Worm (Caenorhabditis elegans) whole organism, late embryonic: ENCODE data around the gene srw-73.
A peak's percentile ranks its signal among the peaks of the same experiment; 100 is the strongest.

Source experiments
- K09A11.1 ChIP-seq: sonication (generic microtip); optimal IDR thresholded peaks from 2 replicates; lab custom pipeline; 2017; ENCODE audit warnings: antibody characterized with exemption, mild to moderate bottlenecking, missing genetic modification characterization, missing compliant biosample characterization; ENCODE audit not compliant: insufficient read depth
- Y22D7AL.16 ChIP-seq: sonication (generic microtip); optimal IDR thresholded peaks from 2 replicates; lab custom pipeline; 2016; ENCODE audit warnings: missing genetic modification characterization, missing compliant biosample characterization
- ama-1 ChIP-seq: fragments of 150-350 bp; optimal IDR thresholded peaks from 2 replicates; lab custom pipeline; 2014
- ceh-2 ChIP-seq: sonication (generic microtip); optimal IDR thresholded peaks from 2 replicates; lab custom pipeline; 2016; ENCODE audit warnings: missing genotype, missing genetic modification characterization, missing compliant biosample characterization
- ceh-22 ChIP-seq: sonication (generic microtip); optimal IDR thresholded peaks from 2 replicates; lab custom pipeline; 2017; ENCODE audit warnings: missing biosample characterization, missing genetic modification characterization
- ceh-24 ChIP-seq: sonication (generic microtip); optimal IDR thresholded peaks from 2 replicates; lab custom pipeline; 2016; ENCODE audit warnings: mild to moderate bottlenecking, missing genetic modification characterization, missing compliant biosample characterization
- ceh-30 ChIP-seq: fragments of 150-350 bp; optimal IDR thresholded peaks from 2 replicates; lab custom pipeline; 2014; ENCODE audit warnings: missing biosample characterization, missing genetic modification characterization
- ceh-31 ChIP-seq: sonication (generic microtip); optimal IDR thresholded peaks from 2 replicates; lab custom pipeline; 2016; ENCODE audit warnings: missing genetic modification characterization, missing compliant biosample characterization
- ceh-34 ChIP-seq: sonication (generic microtip); optimal IDR thresholded peaks from 2 replicates; lab custom pipeline; 2016; ENCODE audit warnings: mild to moderate bottlenecking, missing genetic modification characterization, missing compliant biosample characterization
- ceh-45 ChIP-seq: fragments of 200-800 bp; sonication (Bioruptor generic); IDR thresholded peaks from 2 replicates; pipeline ENCODE4 v1.3.6; 2022; ENCODE audit warnings: missing genetic modification reagents, missing genetic modification characterization, missing compliant biosample characterization
- ceh-48 ChIP-seq: sonication (generic microtip); optimal IDR thresholded peaks from 2 replicates; lab custom pipeline; 2016; ENCODE audit warnings: missing genetic modification characterization, inconsistent platforms, missing compliant biosample characterization
- ceh-6 ChIP-seq: fragments of 200-800 bp; sonication (Bioruptor generic); optimal IDR thresholded peaks from 2 replicates; lab custom pipeline; 2018; ENCODE audit warnings: mild to moderate bottlenecking, missing genetic modification characterization, missing compliant biosample characterization
- dmd-4 ChIP-seq: sonication (generic microtip); optimal IDR thresholded peaks from 2 replicates; lab custom pipeline; 2016; ENCODE audit warnings: borderline replicate concordance, missing genetic modification characterization, missing compliant biosample characterization
- dve-1 ChIP-seq: sonication (generic microtip); optimal IDR thresholded peaks from 2 replicates; lab custom pipeline; 2017; ENCODE audit warnings: antibody characterized with exemption, mild to moderate bottlenecking, missing genetic modification characterization, missing compliant biosample characterization
- elt-4 ChIP-seq: sonication (generic microtip); optimal IDR thresholded peaks from 2 replicates; lab custom pipeline; 2016; ENCODE audit warnings: missing genetic modification characterization, missing compliant biosample characterization
- ets-4 ChIP-seq: sonication (generic microtip); optimal IDR thresholded peaks from 2 replicates; lab custom pipeline; 2016; ENCODE audit warnings: missing genetic modification characterization, missing compliant biosample characterization
- fax-1 ChIP-seq: sonication (generic microtip); optimal IDR thresholded peaks from 2 replicates; lab custom pipeline; 2016; ENCODE audit warnings: missing genotype, missing genetic modification characterization, missing compliant biosample characterization
- fkh-6 ChIP-seq: sonication (generic microtip); optimal IDR thresholded peaks from 2 replicates; lab custom pipeline; 2016; ENCODE audit warnings: missing genetic modification characterization, missing compliant biosample characterization
- gmeb-2 ChIP-seq: sonication (generic microtip); optimal IDR thresholded peaks from 2 replicates; lab custom pipeline; 2016; ENCODE audit warnings: missing genetic modification characterization, inconsistent platforms, missing compliant biosample characterization
- hlh-13 ChIP-seq: fragments of 200-800 bp; sonication (Bioruptor generic); optimal IDR thresholded peaks from 2 replicates; lab custom pipeline; 2018; ENCODE audit warnings: mild to moderate bottlenecking, missing genetic modification characterization, missing compliant biosample characterization
- hlh-30 ChIP-seq: sonication (generic microtip); optimal IDR thresholded peaks from 2 replicates; lab custom pipeline; 2017; ENCODE audit warnings: antibody characterized with exemption, missing genetic modification characterization, missing compliant biosample characterization; ENCODE audit not compliant: insufficient read depth
- lim-6 ChIP-seq: sonication (generic microtip); optimal IDR thresholded peaks from 2 replicates; lab custom pipeline; 2016; ENCODE audit warnings: missing genetic modification characterization, missing compliant biosample characterization
- lin-11 ChIP-seq: fragments of 200-800 bp; sonication (Bioruptor generic); optimal IDR thresholded peaks from 2 replicates; lab custom pipeline; 2018; ENCODE audit warnings: mild to moderate bottlenecking, missing genetic modification characterization, missing compliant biosample characterization
- mec-3 ChIP-seq: sonication (generic microtip); optimal IDR thresholded peaks from 2 replicates; lab custom pipeline; 2016; ENCODE audit warnings: borderline replicate concordance, missing genetic modification characterization, missing compliant biosample characterization
- nhr-11 ChIP-seq: fragments of 150-350 bp; optimal IDR thresholded peaks from 2 replicates; lab custom pipeline; 2014; ENCODE audit warnings: missing biosample characterization, missing genetic modification characterization
- nhr-232 ChIP-seq: sonication (generic microtip); optimal IDR thresholded peaks from 2 replicates; lab custom pipeline; 2016; ENCODE audit warnings: missing genetic modification characterization, missing compliant biosample characterization
- odd-2 ChIP-seq: sonication (generic microtip); optimal IDR thresholded peaks from 2 replicates; lab custom pipeline; 2017; ENCODE audit warnings: antibody characterized with exemption, mild to moderate bottlenecking, missing genetic modification characterization, missing compliant biosample characterization
- pag-3 ChIP-seq: sonication (generic microtip); optimal IDR thresholded peaks from 2 replicates; lab custom pipeline; 2016; ENCODE audit warnings: missing compliant biosample characterization, missing genetic modification characterization, borderline replicate concordance
- pat-9 ChIP-seq: fragments of 200-800 bp; sonication (Bioruptor generic); optimal IDR thresholded peaks from 2 replicates; lab custom pipeline; 2018; ENCODE audit warnings: mild to moderate bottlenecking, missing genetic modification characterization, moderate library complexity, missing compliant biosample characterization
- pax-1 ChIP-seq: fragments of 150-350 bp; optimal IDR thresholded peaks from 2 replicates; lab custom pipeline; 2014; ENCODE audit warnings: missing biosample characterization, missing genetic modification characterization
- pha-2 ChIP-seq: sonication (generic microtip); optimal IDR thresholded peaks from 2 replicates; lab custom pipeline; 2017; ENCODE audit warnings: mild to moderate bottlenecking, missing genetic modification characterization, missing compliant biosample characterization
- pha-4 ChIP-seq: fragments of 150-350 bp; optimal IDR thresholded peaks from 2 replicates; lab custom pipeline; 2018; ENCODE audit warnings: missing biosample characterization, missing genetic modification reagents, missing genetic modification characterization
- pqm-1 ChIP-seq: sonication (generic microtip); optimal IDR thresholded peaks from 2 replicates; lab custom pipeline; 2016; ENCODE audit warnings: missing genetic modification characterization, missing compliant biosample characterization
- pros-1 ChIP-seq: fragments of 150-350 bp; optimal IDR thresholded peaks from 2 replicates; lab custom pipeline; 2014; ENCODE audit warnings: missing biosample characterization, missing genetic modification reagents, missing genetic modification characterization
- ref-2 ChIP-seq: sonication (generic microtip); optimal IDR thresholded peaks from 2 replicates; lab custom pipeline; 2016; ENCODE audit warnings: missing genetic modification characterization, missing compliant biosample characterization
- sdc-2 ChIP-seq: sonication (generic microtip); optimal IDR thresholded peaks from 2 replicates; lab custom pipeline; 2016; ENCODE audit warnings: missing genotype, missing genetic modification characterization, missing compliant biosample characterization
- sox-2 ChIP-seq: fragments of 200-800 bp; sonication (Bioruptor generic); IDR thresholded peaks from 2 replicates; pipeline ENCODE4 v1.3.6; 2022; ENCODE audit warnings: missing genetic modification reagents, missing genetic modification characterization, missing compliant biosample characterization
- sox-4 ChIP-seq: sonication (generic microtip); optimal IDR thresholded peaks from 2 replicates; lab custom pipeline; 2017; ENCODE audit warnings: mild to moderate bottlenecking, missing genetic modification characterization, inconsistent platforms, missing compliant biosample characterization
- syd-9 ChIP-seq: sonication (generic microtip); optimal IDR thresholded peaks from 2 replicates; lab custom pipeline; 2016; ENCODE audit warnings: mild to moderate bottlenecking, missing genetic modification characterization, moderate library complexity, missing compliant biosample characterization
- tbx-2 ChIP-seq: sonication (generic microtip); optimal IDR thresholded peaks from 2 replicates; lab custom pipeline; 2016; ENCODE audit warnings: missing genetic modification characterization, missing compliant biosample characterization
- tbx-7 ChIP-seq: sonication (generic microtip); optimal IDR thresholded peaks from 2 replicates; lab custom pipeline; 2016; ENCODE audit warnings: missing genotype, missing genetic modification characterization, missing compliant biosample characterization
- ttx-3 ChIP-seq: sonication (generic microtip); optimal IDR thresholded peaks from 2 replicates; lab custom pipeline; 2016; ENCODE audit warnings: missing genetic modification reagents, missing genetic modification characterization, missing compliant biosample characterization
- unc-55 ChIP-seq: sonication (generic microtip); optimal IDR thresholded peaks from 2 replicates; lab custom pipeline; 2017; ENCODE audit warnings: missing biosample characterization, missing genetic modification reagents, missing genetic modification characterization
- unc-86 ChIP-seq: sonication (generic microtip); optimal IDR thresholded peaks from 2 replicates; lab custom pipeline; 2016; ENCODE audit warnings: missing genetic modification characterization, missing compliant biosample characterization
- zip-5 ChIP-seq: sonication (generic microtip); optimal IDR thresholded peaks from 2 replicates; lab custom pipeline; 2016; ENCODE audit warnings: missing genetic modification characterization, missing compliant biosample characterization
- ztf-16 ChIP-seq: sonication (generic microtip); optimal IDR thresholded peaks from 2 replicates; lab custom pipeline; 2017; ENCODE audit warnings: missing genetic modification characterization, missing compliant biosample characterization

srw-73 gene

ce11 chrV:16552929-16553328 is 35.4 kb downstream of the srw-73 start, which contains the start of gene Y32B12B.4 (continued):
- TF ChIP-seq odd-2 (tag; lab: Kevin White, UChicago) (no peak), ceh-34 (peak; percentile 70), ceh-22 (tag; lab: Kevin White, UChicago) (no peak), ttx-3 (tag; lab: Kevin White, UChicago) (peak; percentile 38), lim-6 (tag; lab: Kevin White, UChicago) (peak; percentile 87), lin-11 (tag; lab: Kevin White, UChicago) (peak; percentile 18), ceh-6 (GFP tag; lab: Kevin White, UChicago) (peak; percentile 18), sox-4 (tag; lab: Kevin White, UChicago) (peak; percentile 14), sdc-2 (tag; lab: Kevin White, UChicago) (peak; percentile 69), ceh-31 (peak; percentile 98), fkh-6 (tag; lab: Kevin White, UChicago) (peak; percentile 85), pqm-1 (tag; lab: Kevin White, UChicago) (peak; percentile 81), dve-1 (tag; lab: Kevin White, UChicago) (no peak), ceh-48 (no peak), pag-3 (tag; lab: Kevin White, UChicago) (peak; percentile 70), syd-9 (tag; lab: Kevin White, UChicago) (peak; percentile 70), ama-1 (lab: Kevin White, UChicago) (no peak), sox-2 (GFP tag; lab: Robert Waterston, UW) (peak; percentile 21; the same call in 1 of the 2 replicates), nhr-232 (tag; lab: Kevin White, UChicago) (no peak), pha-4 (tag; lab: Kevin White, UChicago) (no peak), gmeb-2 (tag; lab: Kevin White, UChicago) (peak; percentile 38), ceh-30 (tag; lab: Kevin White, UChicago) (no peak), zip-5 (tag; lab: Kevin White, UChicago) (peak; percentile 94), ets-4 (peak; percentile 82), unc-86 (tag; lab: Kevin White, UChicago) (peak; percentile 56), elt-4 (tag; lab: Kevin White, UChicago) (peak; percentile 92), fax-1 (tag; lab: Kevin White, UChicago) (peak; percentile 94), hlh-30 (tag; lab: Kevin White, UChicago) (no peak), ceh-2 (tag; lab: Kevin White, UChicago) (peak; percentile 97), pha-2 (tag; lab: Kevin White, UChicago) (no peak), nhr-11 (tag; lab: Kevin White, UChicago) (no peak), pros-1 (no peak), Y22D7AL.16 (tag; lab: Kevin White, UChicago) (no peak), unc-55 (no peak), pat-9 (tag; lab: Kevin White, UChicago) (no peak), K09A11.1 (no peak), ref-2 (tag; lab: Kevin White, UChicago) (peak; percentile 94)

ce11 chrV:16550680-16551079 is 37.6 kb downstream of the srw-73 start, which contains the start of gene srbc-65:
Gene srbc-65 (plus strand): TSS chrV:16550980.
- no peak for TF ChIP-seq ceh-45 (GFP tag; lab: Robert Waterston, UW)
- TF ChIP-seq fkh-6 (tag; lab: Kevin White, UChicago) = no peak
- TF ChIP-seq lim-6 (tag; lab: Kevin White, UChicago) = no peak
- no peak for TF ChIP-seq ref-2 (tag; lab: Kevin White, UChicago)
- no peak for TF ChIP-seq mec-3 (tag; lab: Kevin White, UChicago)
- no peak for TF ChIP-seq tbx-2 (tag; lab: Kevin White, UChicago)
- no peak for TF ChIP-seq tbx-7 (tag; lab: Kevin White, UChicago)
- TF ChIP-seq dmd-4 (tag; lab: Kevin White, UChicago) = no peak
- TF ChIP-seq ztf-16 (tag; lab: Kevin White, UChicago) = no peak
- TF ChIP-seq ceh-24 (tag; lab: Kevin White, UChicago) = no peak
- TF ChIP-seq hlh-13 = no peak
- TF ChIP-seq pax-1 (tag; lab: Kevin White, UChicago) = no peak
